Fruit fly (Drosophila melanogaster) whole organism, embryonic: ENCODE measurements around the gene BNIP3.

Source experiments
- Adf1 ChIP-seq: fragments of 200-800 bp; sonication (Bioruptor generic); IDR thresholded peaks from 2 replicates; pipeline ENCODE4 v1.3.6; 2022; ENCODE audit warnings: missing biosample characterization, missing genetic modification characterization
- Blimp-1 ChIP-seq: fragments of 200-800 bp; sonication (Bioruptor generic); optimal IDR thresholded peaks from 3 replicates; lab custom pipeline; 2018; ENCODE audit warnings: missing biosample characterization, missing genetic modification characterization, mild to moderate bottlenecking, moderate library complexity, missing genetic modification reagents
- CG10979 ChIP-seq: fragments of 200-800 bp; sonication (Bioruptor generic); optimal IDR thresholded peaks from 2 replicates; lab custom pipeline; 2018; ENCODE audit warnings: missing biosample characterization, mild to moderate bottlenecking, missing genetic modification characterization, moderate library complexity
- CG11398 ChIP-seq: fragments of 200-800 bp; sonication (Bioruptor generic); optimal IDR thresholded peaks from 2 replicates; lab custom pipeline; 2016; ENCODE audit warnings: missing biosample characterization, missing genetic modification characterization
- CG11456 ChIP-seq: fragments of 200-800 bp; sonication (Bioruptor generic); IDR thresholded peaks from 3 replicates; pipeline ENCODE4 v1.3.6; 2022; ENCODE audit warnings: missing biosample characterization, missing genetic modification characterization
- CG12071 ChIP-seq: fragments of 200-800 bp; sonication (Bioruptor generic); optimal IDR thresholded peaks from 3 replicates; lab custom pipeline; 2018; ENCODE audit warnings: missing biosample characterization, mild to moderate bottlenecking, missing genetic modification characterization
- CG13775 ChIP-seq: fragments of 200-800 bp; sonication (Bioruptor generic); optimal IDR thresholded peaks from 3 replicates; lab custom pipeline; 2017; ENCODE audit warnings: missing biosample characterization, mild to moderate bottlenecking, missing genetic modification characterization
- CG14050 ChIP-seq: fragments of 200-800 bp; sonication (Bioruptor generic); IDR thresholded peaks from 3 replicates; pipeline ENCODE4 v1.3.6; 2022; ENCODE audit warnings: missing biosample characterization, missing genetic modification characterization
- CG15073 ChIP-seq: fragments of 200-800 bp; sonication (Bioruptor generic); optimal IDR thresholded peaks from 2 replicates; lab custom pipeline; 2016; ENCODE audit warnings: missing biosample characterization, missing genetic modification characterization
- CG16813 ChIP-seq: fragments of 200-800 bp; sonication (Bioruptor generic); IDR thresholded peaks from 3 replicates; pipeline ENCODE4 v1.3.6; 2022; ENCODE audit warnings: missing biosample characterization, missing genetic modification characterization; ENCODE audit not compliant: partially characterized antibody
- CG17802 ChIP-seq: fragments of 200-800 bp; sonication (Bioruptor generic); optimal IDR thresholded peaks from 2 replicates; lab custom pipeline; 2018; ENCODE audit warnings: missing biosample characterization, mild to moderate bottlenecking, missing genetic modification characterization, moderate library complexity
- CG2116 ChIP-seq: fragments of 200-800 bp; sonication (Bioruptor generic); optimal IDR thresholded peaks from 3 replicates; lab custom pipeline; 2018; ENCODE audit warnings: missing biosample characterization, mild to moderate bottlenecking, missing genetic modification characterization
- CG30403 ChIP-seq: fragments of 200-800 bp; sonication (Bioruptor generic); optimal IDR thresholded peaks from 3 replicates; lab custom pipeline; 2016; ENCODE audit warnings: missing biosample characterization, missing genetic modification characterization
- CG30431 ChIP-seq: fragments of 200-800 bp; sonication (Bioruptor generic); optimal IDR thresholded peaks from 2 replicates; lab custom pipeline; 2017; ENCODE audit warnings: missing biosample characterization, missing genetic modification characterization
- CG3065 ChIP-seq: fragments of 200-800 bp; sonication (Bioruptor generic); optimal IDR thresholded peaks from 2 replicates; lab custom pipeline; 2016; ENCODE audit warnings: missing biosample characterization, missing genetic modification characterization
- CG3163 ChIP-seq: fragments of 200-800 bp; sonication (Bioruptor generic); optimal IDR thresholded peaks from 3 replicates; lab custom pipeline; 2016; ENCODE audit warnings: missing biosample characterization, missing genetic modification characterization
- CG3847 ChIP-seq: fragments of 200-800 bp; sonication (Bioruptor generic); IDR thresholded peaks from 2 replicates; pipeline ENCODE4 v1.3.6; 2022; ENCODE audit warnings: missing biosample characterization, missing genetic modification characterization
- CG4820 ChIP-seq: fragments of 200-800 bp; sonication (Bioruptor generic); optimal IDR thresholded peaks from 3 replicates; lab custom pipeline; 2016; ENCODE audit warnings: missing biosample characterization, missing genetic modification characterization
- CG6791 ChIP-seq: fragments of 200-800 bp; sonication (Bioruptor generic); IDR thresholded peaks from 3 replicates; pipeline ENCODE4 v1.3.6; 2022; ENCODE audit warnings: missing biosample characterization, missing genetic modification characterization; ENCODE audit not compliant: partially characterized antibody
- CG7372 ChIP-seq: fragments of 200-800 bp; sonication (Bioruptor generic); IDR thresholded peaks from 2 replicates; pipeline ENCODE4 v1.3.6; 2022; ENCODE audit warnings: missing biosample characterization, missing genetic modification characterization
- Camta ChIP-seq: fragments of 200-800 bp; sonication (Bioruptor generic); optimal IDR thresholded peaks from 2 replicates; lab custom pipeline; 2016; ENCODE audit warnings: missing biosample characterization, missing genetic modification characterization
- Dll ChIP-seq: fragments of 200-800 bp; sonication (Bioruptor generic); IDR thresholded peaks from 4 replicates; pipeline ENCODE4 v1.3.6; 2022; ENCODE audit warnings: missing biosample characterization, missing genetic modification characterization; ENCODE audit not compliant: partially characterized antibody
- Fer3 ChIP-seq: fragments of 200-800 bp; sonication (Bioruptor generic); optimal IDR thresholded peaks from 2 replicates; lab custom pipeline; 2018; ENCODE audit warnings: missing biosample characterization, mild to moderate bottlenecking, missing genetic modification characterization, moderate library complexity
- HmgD ChIP-seq: fragments of 200-800 bp; sonication (Bioruptor generic); optimal IDR thresholded peaks from 3 replicates; lab custom pipeline; 2016; ENCODE audit warnings: missing biosample characterization, missing genetic modification characterization
- Kr ChIP-seq: fragments of 200-800 bp; sonication (Bioruptor generic); optimal IDR thresholded peaks from 2 replicates; lab custom pipeline; 2017; ENCODE audit warnings: missing biosample characterization, mild to moderate bottlenecking, missing genetic modification characterization
- Lpt ChIP-seq: fragments of >200 bp; optimal IDR thresholded peaks from 2 replicates; lab custom pipeline; 2018; ENCODE audit warnings: missing biosample characterization, missing genetic modification characterization
- Med ChIP-seq: fragments of 200-800 bp; sonication (Bioruptor generic); peaks from one replicate; lab custom pipeline; 2016; ENCODE audit warnings: missing biosample characterization, missing genetic modification characterization, mild to moderate bottlenecking, inconsistent platforms, moderate library complexity
- NC2β ChIP-seq: fragments of 200-800 bp; sonication (Bioruptor generic); optimal IDR thresholded peaks from 2 replicates; lab custom pipeline; 2016; ENCODE audit warnings: missing biosample characterization, missing genetic modification characterization
- Optix ChIP-seq: fragments of 200-800 bp; sonication (Bioruptor generic); IDR thresholded peaks from 3 replicates; pipeline ENCODE4 v1.3.6; 2022; ENCODE audit warnings: missing biosample characterization, missing genetic modification characterization
- Sox100B ChIP-seq: fragments of 200-800 bp; sonication (Bioruptor generic); optimal IDR thresholded peaks from 3 replicates; lab custom pipeline; 2018; ENCODE audit warnings: missing biosample characterization, mild to moderate bottlenecking, missing genetic modification characterization
- Sry-β ChIP-seq: fragments of 200-800 bp; sonication (Bioruptor generic); optimal IDR thresholded peaks from 2 replicates; lab custom pipeline; 2018; ENCODE audit warnings: missing biosample characterization, mild to moderate bottlenecking, missing genetic modification characterization, moderate library complexity
- Xbp1 ChIP-seq: fragments of 200-800 bp; sonication (Bioruptor generic); optimal IDR thresholded peaks from 3 replicates; lab custom pipeline; 2016; ENCODE audit warnings: missing biosample characterization, mild to moderate bottlenecking, missing genetic modification characterization
- ara ChIP-seq: fragments of 200-800 bp; sonication (Bioruptor generic); IDR thresholded peaks from 2 replicates; pipeline ENCODE4 v1.3.6; 2022; ENCODE audit warnings: missing biosample characterization, missing genetic modification characterization
- ato ChIP-seq: fragments of 200-800 bp; sonication (Bioruptor generic); IDR thresholded peaks from 2 replicates; pipeline ENCODE4 v1.3.6; 2022; ENCODE audit warnings: missing biosample characterization, missing genetic modification characterization; ENCODE audit not compliant: partially characterized antibody
- emc ChIP-seq: fragments of 200-800 bp; sonication (Bioruptor generic); optimal IDR thresholded peaks from 2 replicates; lab custom pipeline; 2016; ENCODE audit warnings: missing biosample characterization, missing genetic modification characterization
- fd102C ChIP-seq: fragments of 200-800 bp; sonication (Bioruptor generic); optimal IDR thresholded peaks from 2 replicates; lab custom pipeline; 2018; ENCODE audit warnings: missing biosample characterization, mild to moderate bottlenecking, missing genetic modification characterization, moderate library complexity
- ftz-f1 ChIP-seq: fragments of 200-800 bp; sonication (Bioruptor generic); optimal IDR thresholded peaks from 2 replicates; lab custom pipeline; 2016; ENCODE audit warnings: missing biosample characterization, missing genetic modification characterization
- gt ChIP-seq: fragments of 200-800 bp; sonication (Bioruptor generic); IDR thresholded peaks from 2 replicates; pipeline ENCODE4 v1.3.6; 2022; ENCODE audit warnings: missing biosample characterization, missing genetic modification characterization
- h ChIP-seq: fragments of >200 bp; optimal IDR thresholded peaks from 2 replicates; lab custom pipeline; 2017
- ham ChIP-seq: fragments of 200-800 bp; sonication (Bioruptor generic); IDR thresholded peaks from 2 replicates; pipeline ENCODE4 v1.3.6; 2022; ENCODE audit warnings: missing biosample characterization, missing genetic modification characterization
- inv ChIP-seq: fragments of 200-800 bp; sonication (Bioruptor generic); IDR thresholded peaks from 2 replicates; pipeline ENCODE4 v1.3.6; 2022; ENCODE audit warnings: missing biosample characterization, missing genetic modification characterization; ENCODE audit not compliant: partially characterized antibody
- lbe ChIP-seq: fragments of 200-800 bp; sonication (Bioruptor generic); optimal IDR thresholded peaks from 2 replicates; lab custom pipeline; 2016; ENCODE audit warnings: missing biosample characterization, mild to moderate bottlenecking, missing genetic modification characterization
- mam ChIP-seq: fragments of 200-800 bp; sonication (Bioruptor generic); optimal IDR thresholded peaks from 3 replicates; lab custom pipeline; 2016; ENCODE audit warnings: missing biosample characterization, missing genetic modification characterization
- p53 ChIP-seq: fragments of 200-800 bp; sonication (Bioruptor generic); optimal IDR thresholded peaks from 2 replicates; lab custom pipeline; 2016; ENCODE audit warnings: missing biosample characterization, missing genetic modification characterization
- pzg ChIP-seq: fragments of 200-800 bp; sonication (Bioruptor generic); optimal IDR thresholded peaks from 3 replicates; lab custom pipeline; 2018; ENCODE audit warnings: missing biosample characterization, mild to moderate bottlenecking, missing genetic modification characterization, moderate library complexity
- row ChIP-seq: fragments of 200-800 bp; sonication (Bioruptor generic); IDR thresholded peaks from 3 replicates; pipeline ENCODE4 v1.3.6; 2022; ENCODE audit warnings: missing biosample characterization, missing genetic modification characterization
- sens ChIP-seq: fragments of 200-800 bp; sonication (Bioruptor generic); peaks from one replicate; lab custom pipeline; 2016; ENCODE audit warnings: missing biosample characterization, missing genetic modification characterization
- sim ChIP-seq: fragments of 200-800 bp; sonication (Bioruptor generic); IDR thresholded peaks from 2 replicates; pipeline ENCODE4 v1.3.6; 2022; ENCODE audit warnings: missing biosample characterization, missing genetic modification characterization
- tio ChIP-seq: fragments of 200-800 bp; sonication (Bioruptor generic); optimal IDR thresholded peaks from 2 replicates; lab custom pipeline; 2017; ENCODE audit warnings: missing biosample characterization, missing genetic modification characterization, inconsistent platforms
- unpg ChIP-seq: fragments of 200-800 bp; sonication (Bioruptor generic); optimal IDR thresholded peaks from 3 replicates; lab custom pipeline; 2018; ENCODE audit warnings: missing biosample characterization, mild to moderate bottlenecking, missing genetic modification characterization, moderate library complexity
- usp ChIP-seq: fragments of >200 bp; optimal IDR thresholded peaks from 2 replicates; lab custom pipeline; 2017; ENCODE audit warnings: missing biosample characterization, missing genetic modification characterization

Gene BNIP3

DNA sequence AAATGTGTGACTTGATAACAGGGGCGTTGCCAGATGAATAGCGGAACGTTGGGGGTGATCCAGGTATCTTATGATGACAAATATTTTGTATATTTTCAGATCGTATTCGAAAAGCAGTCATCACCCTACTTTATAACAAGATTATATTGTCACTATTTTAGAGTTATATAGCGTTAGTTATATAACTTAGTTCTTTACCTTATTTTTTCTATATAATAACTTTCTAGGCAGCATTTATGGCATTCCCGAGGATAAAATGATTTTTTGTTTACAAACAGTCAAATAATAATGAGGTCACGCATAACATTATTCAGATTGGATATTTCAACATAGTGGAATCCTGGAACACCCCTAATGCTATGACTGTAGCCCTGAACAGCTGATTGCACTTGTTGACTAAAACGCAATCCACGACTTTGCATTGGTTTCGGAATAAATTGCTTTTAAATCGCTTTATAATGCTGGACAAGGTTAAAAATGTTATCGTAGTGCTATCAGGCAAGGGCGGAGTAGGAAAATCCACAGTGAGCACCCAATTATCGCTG lies 7.1 kb upstream of the BNIP3 start, which contains the start of gene Nubp2 (continued):
- TF ChIP-seq CG10979 (tag; lab: Kevin White, UChicago) (peak; percentile 94), Sox100B (GFP tag; lab: Kevin White, UChicago) (peak; percentile 94), CG6791 (no peak), CG15073 (peak; percentile 78), CG11398 (GFP tag; lab: Kevin White, UChicago) (peak; percentile 70), CG30431 (peak; percentile 91), CG16813 (no peak; the same call in 2 of the 3 replicates), emc (GFP tag; lab: Kevin White, UChicago) (peak; percentile 90), fd102C (GFP tag; lab: Kevin White, UChicago) (peak; percentile 53), p53 (GFP tag; lab: Kevin White, UChicago) (peak; percentile 77), sim (GFP tag; lab: Robert Waterston, UW) (peak; percentile 84), h (lab: Kevin White, UChicago) (no peak), Adf1 (peak; percentile 78), Camta (GFP tag; lab: Kevin White, UChicago) (peak; percentile 92), tio (GFP tag; lab: Kevin White, UChicago) (peak; percentile 97), HmgD (peak; percentile 40), row (GFP tag; lab: Robert Waterston, UW) (peak; percentile 98), ftz-f1 (GFP tag; lab: Kevin White, UChicago) (peak; percentile 57), Optix (GFP tag; lab: Robert Waterston, UW) (peak; percentile 74; the same call in 2 of the 3 replicates), CG3163 (peak; percentile 71), inv (GFP tag; lab: Robert Waterston, UW) (no peak), mam (peak; percentile 95), CG13775 (GFP tag; lab: Kevin White, UChicago) (peak; percentile 98), CG12071 (peak; percentile 81), CG3065 (GFP tag; lab: Kevin White, UChicago) (peak; percentile 93), Xbp1 (peak; percentile 98), Med (peak; percentile 98), lbe (peak; percentile 74), CG17802 (peak; percentile 76), sens (GFP tag; lab: Kevin White, UChicago) (peak; percentile 99), Dll (GFP tag; lab: Robert Waterston, UW) (no peak; the same call in 3 of the 4 replicates), ham (GFP tag; lab: Robert Waterston, UW) (peak; percentile 73), CG14050 (GFP tag; lab: Robert Waterston, UW) (peak; percentile 88), CG4820 (peak; percentile 95), CG30403 (GFP tag; lab: Kevin White, UChicago) (peak; percentile 99), gt (GFP tag; lab: Robert Waterston, UW) (peak; percentile 75), Lpt (GFP tag; lab: Kevin White, UChicago) (no peak), NC2β (GFP tag; lab: Kevin White, UChicago) (peak; percentile 89), ato (GFP tag; lab: Robert Waterston, UW) (no peak), Kr (GFP tag; lab: Kevin White, UChicago) (peak; percentile 15), ara (peak; percentile 68), Blimp-1 (peak; percentile 91), pzg (GFP tag; lab: Kevin White, UChicago) (peak; percentile 65), CG3847 (GFP tag; lab: Robert Waterston, UW) (peak; percentile 96), unpg (GFP tag; lab: Kevin White, UChicago) (peak; percentile 95), CG2116 (peak; percentile 84), Sry-β (peak; percentile 62), usp (GFP tag; lab: Kevin White, UChicago) (no peak), Fer3 (peak; percentile 94), CG7372 (peak; percentile 95), CG11456 (GFP tag; lab: Robert Waterston, UW) (peak; percentile 91)
